Fruit fly (Drosophila melanogaster) whole organism, embryonic: ENCODE measurements around the gene Rab9Fb.

Source experiments
- CG6854 ChIP-seq: fragments of 200-800 bp; sonication (Bioruptor generic); optimal IDR thresholded peaks from 3 replicates; lab custom pipeline; 2017; ENCODE audit warnings: missing biosample characterization, mild to moderate bottlenecking, missing genetic modification characterization
- Opbp ChIP-seq: fragments of 200-800 bp; sonication (Bioruptor generic); IDR thresholded peaks from 3 replicates; pipeline ENCODE4 v1.3.6; 2022; ENCODE audit warnings: missing biosample characterization, missing genetic modification characterization; ENCODE audit not compliant: partially characterized antibody

DNA sequence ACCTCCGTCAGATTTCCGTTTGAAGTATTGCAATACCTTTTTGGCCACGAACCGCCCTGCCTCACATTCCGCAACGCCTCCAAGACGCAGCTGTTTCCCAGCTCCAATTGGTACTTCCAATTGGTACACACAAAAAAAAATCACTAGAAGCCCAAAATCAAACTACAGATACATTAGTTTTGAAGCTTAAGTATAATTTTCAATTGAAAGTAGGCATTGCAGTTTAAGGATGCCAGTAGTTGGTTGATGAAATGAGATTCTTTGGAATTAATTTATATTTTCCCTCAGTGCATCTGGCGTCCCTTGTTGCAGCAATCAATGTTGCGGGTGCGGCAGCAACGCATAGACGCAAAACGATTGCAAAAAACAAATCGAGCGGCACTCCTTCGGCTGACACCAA is 18.5 kb downstream of the Rab9Fb start:
- TF ChIP-seq Opbp (GFP tag; lab: Robert Waterston, UW): no peak
- TF ChIP-seq CG6854 (GFP tag; lab: Kevin White, UChicago): no peak
